Fruit fly (Drosophila melanogaster) whole organism, embryonic: ENCODE measurements around the gene Muc91C.

Experiments
- CG11504 ChIP-seq: fragments of 200-800 bp; sonication (Bioruptor generic); optimal IDR thresholded peaks from 3 replicates; lab custom pipeline; 2019; ENCODE audit warnings: missing biosample characterization, mild to moderate bottlenecking, missing genetic modification characterization, moderate library complexity
- CG12155 ChIP-seq: fragments of 200-800 bp; sonication (Bioruptor generic); optimal IDR thresholded peaks from 3 replicates; lab custom pipeline; 2016; ENCODE audit warnings: missing biosample characterization, missing genetic modification characterization
- CG13894 ChIP-seq: fragments of 200-800 bp; sonication (Bioruptor generic); optimal IDR thresholded peaks from 3 replicates; lab custom pipeline; 2018; ENCODE audit warnings: missing biosample characterization, mild to moderate bottlenecking, missing genetic modification characterization, moderate library complexity
- CG14050 ChIP-seq: fragments of 200-800 bp; sonication (Bioruptor generic); IDR thresholded peaks from 3 replicates; pipeline ENCODE4 v1.3.6; 2022; ENCODE audit warnings: missing biosample characterization, missing genetic modification characterization
- CG15601 ChIP-seq: fragments of 200-800 bp; sonication (Bioruptor generic); optimal IDR thresholded peaks from 3 replicates; lab custom pipeline; 2019; ENCODE audit warnings: missing biosample characterization, mild to moderate bottlenecking, missing genetic modification characterization, moderate library complexity
- CG2129 ChIP-seq: fragments of 200-800 bp; sonication (Bioruptor generic); IDR thresholded peaks from 2 replicates; pipeline ENCODE4 v1.3.6; 2022; ENCODE audit warnings: missing biosample characterization, missing genetic modification characterization; ENCODE audit not compliant: partially characterized antibody
- CG3726 ChIP-seq: fragments of 200-800 bp; sonication (Bioruptor generic); IDR thresholded peaks from 3 replicates; pipeline ENCODE4, ENCODE4 v1.3.6; 2022; ENCODE audit warnings: missing biosample characterization, missing genetic modification characterization
- CG4820 ChIP-seq: fragments of 200-800 bp; sonication (Bioruptor generic); optimal IDR thresholded peaks from 3 replicates; lab custom pipeline; 2016; ENCODE audit warnings: missing biosample characterization, missing genetic modification characterization
- CG7271 ChIP-seq: fragments of 200-800 bp; sonication (Bioruptor generic); optimal IDR thresholded peaks from 2 replicates; lab custom pipeline; 2018; ENCODE audit warnings: missing biosample characterization, mild to moderate bottlenecking, missing genetic modification characterization, moderate library complexity
- CG8944 ChIP-seq: fragments of 200-800 bp; sonication (Bioruptor generic); optimal IDR thresholded peaks from 3 replicates; lab custom pipeline; 2016; ENCODE audit warnings: missing biosample characterization, missing genetic modification characterization
- Drgx ChIP-seq: fragments of 200-800 bp; sonication (Bioruptor generic); IDR thresholded peaks from 2 replicates; pipeline ENCODE4 v1.3.6; 2022; ENCODE audit warnings: missing biosample characterization, missing genetic modification characterization
- Ets65A ChIP-seq: fragments of 200-800 bp; sonication (Bioruptor generic); peaks from one replicate; lab custom pipeline; 2016; ENCODE audit warnings: missing biosample characterization, missing genetic modification characterization
- HLH4C ChIP-seq: fragments of 200-800 bp; sonication (Bioruptor generic); IDR thresholded peaks from 3 replicates; pipeline ENCODE4 v1.3.6; 2022; ENCODE audit warnings: missing biosample characterization, missing genetic modification characterization; ENCODE audit not compliant: partially characterized antibody
- Hsf ChIP-seq: fragments of 200-800 bp; sonication (Bioruptor generic); optimal IDR thresholded peaks from 3 replicates; lab custom pipeline; 2016; ENCODE audit warnings: missing biosample characterization, missing genetic modification characterization
- chm ChIP-seq: fragments of 200-800 bp; sonication (Bioruptor generic); IDR thresholded peaks from 2 replicates; pipeline ENCODE4 v1.3.6; 2022; ENCODE audit warnings: missing biosample characterization, missing genetic modification characterization
- crc ChIP-seq: fragments of 200-800 bp; sonication (Bioruptor generic); optimal IDR thresholded peaks from 2 replicates; lab custom pipeline; 2016; ENCODE audit warnings: missing biosample characterization, missing genetic modification characterization
- gcm ChIP-seq: fragments of 200-800 bp; sonication (Bioruptor generic); optimal IDR thresholded peaks from 2 replicates; lab custom pipeline; 2019; ENCODE audit warnings: missing biosample characterization, mild to moderate bottlenecking, missing genetic modification characterization, moderate library complexity
- gem ChIP-seq: fragments of 200-800 bp; sonication (Bioruptor generic); optimal IDR thresholded peaks from 2 replicates; lab custom pipeline; 2019; ENCODE audit warnings: missing biosample characterization, mild to moderate bottlenecking, missing genetic modification characterization, moderate library complexity
- grn ChIP-seq: fragments of 200-800 bp; sonication (Bioruptor generic); optimal IDR thresholded peaks from 3 replicates; lab custom pipeline; 2017; ENCODE audit warnings: missing biosample characterization, missing genetic modification characterization
- lov ChIP-seq, 2 experiments: fragments of 200-800 bp in 1 of 2; fragments of >200 bp in 1 of 2; sonication (Bioruptor generic) in 1 of 2; IDR thresholded peaks in 1 of 2; optimal IDR thresholded peaks in 1 of 2; 2 replicates in 1 of 2; 3 replicates in 1 of 2; pipeline versions ENCODE4 v1.3.6 to Lab custom; 2017 to 2022; ENCODE audit warnings: missing biosample characterization in 1 of 2, missing genetic modification characterization in 1 of 2
- nom ChIP-seq: fragments of 200-800 bp; sonication (Bioruptor generic); optimal IDR thresholded peaks from 2 replicates; lab custom pipeline; 2017; ENCODE audit warnings: missing biosample characterization, missing genetic modification characterization, mild to moderate bottlenecking, moderate library complexity, missing genetic modification reagents
- row ChIP-seq: fragments of 200-800 bp; sonication (Bioruptor generic); IDR thresholded peaks from 3 replicates; pipeline ENCODE4 v1.3.6; 2022; ENCODE audit warnings: missing biosample characterization, missing genetic modification characterization
- scrt ChIP-seq: fragments of 200-800 bp; sonication (Bioruptor generic); optimal IDR thresholded peaks from 2 replicates; lab custom pipeline; 2018; ENCODE audit warnings: missing biosample characterization, mild to moderate bottlenecking, missing genetic modification characterization, moderate library complexity
- sim ChIP-seq: fragments of 200-800 bp; sonication (Bioruptor generic); IDR thresholded peaks from 2 replicates; pipeline ENCODE4 v1.3.6; 2022; ENCODE audit warnings: missing biosample characterization, missing genetic modification characterization
- vnd ChIP-seq: fragments of 200-800 bp; sonication (Bioruptor generic); IDR thresholded peaks from 3 replicates; pipeline ENCODE4 v1.3.6; 2022; ENCODE audit warnings: missing biosample characterization, missing genetic modification characterization; ENCODE audit not compliant: partially characterized antibody
- z ChIP-seq: fragments of 200-800 bp; sonication (Bioruptor generic); IDR thresholded peaks from 3 replicates; pipeline ENCODE4 v1.3.6; 2022; ENCODE audit warnings: missing biosample characterization, missing genetic modification characterization
- zf30C ChIP-seq: fragments of 200-800 bp; sonication (Bioruptor generic); optimal IDR thresholded peaks from 3 replicates; lab custom pipeline; 2018; ENCODE audit warnings: missing biosample characterization, mild to moderate bottlenecking, missing genetic modification characterization

The Muc91C gene

dm6 chr3R:18643646-18644045 lies 48.9 kb downstream of the Muc91C start:
- TF ChIP-seq lov (optimal IDR thresholded peaks at IDR 0.05; lab: Kevin White, UChicago) (no peak), lov (GFP tag; IDR thresholded peaks at IDR 0.05; lab: Robert Waterston, UW) (no peak), gem (tag; lab: Kevin White, UChicago) (no peak), Ets65A (GFP tag; lab: Kevin White, UChicago) (peak; percentile 63), z (GFP tag; lab: Robert Waterston, UW) (no peak), CG13894 (peak; percentile 95), scrt (no peak)

- TF ChIP-seq sim (GFP tag; lab: Robert Waterston, UW) = no peak
- no peak for TF ChIP-seq CG3726 (GFP tag; lab: Robert Waterston, UW)
- TF ChIP-seq Hsf (GFP tag; lab: Kevin White, UChicago) = no peak
- TF ChIP-seq z (GFP tag; lab: Robert Waterston, UW) = peak; percentile 96
- peak; percentile 95 for TF ChIP-seq CG15601
- no peak for TF ChIP-seq CG8944 (GFP tag; lab: Kevin White, UChicago)
- no peak for TF ChIP-seq zf30C (GFP tag; lab: Kevin White, UChicago)
- TF ChIP-seq crc (GFP tag; lab: Kevin White, UChicago) = no peak
- no peak for TF ChIP-seq CG12155 (GFP tag; lab: Kevin White, UChicago)
- TF ChIP-seq gcm (GFP tag; lab: Kevin White, UChicago) = no peak
- TF ChIP-seq vnd (GFP tag; lab: Robert Waterston, UW) = no peak
- no peak for TF ChIP-seq chm (GFP tag; lab: Robert Waterston, UW)
- no peak for TF ChIP-seq CG4820 (GFP tag; lab: Kevin White, UChicago)
- TF ChIP-seq CG7271 (tag; lab: Kevin White, UChicago) = no peak
- no peak for TF ChIP-seq CG2129 (GFP tag; lab: Robert Waterston, UW)
- no peak for TF ChIP-seq grn (GFP tag; lab: Kevin White, UChicago)
- TF ChIP-seq nom = peak; percentile 55
- 0 out of 3 replicates have a peak, but pooled peaks have one; percentile 22 for TF ChIP-seq HLH4C (GFP tag; lab: Robert Waterston, UW)
- no peak for TF ChIP-seq CG14050 (GFP tag; lab: Robert Waterston, UW)
Observed at dm6 chr3R:18641242-18641757, 51.2 kb downstream of the Muc91C start, which contains the start of gene CG14301. TSS of gene CG14301 (minus strand) at chr3R:18641457.

- TF ChIP-seq CG11504 (tag; lab: Kevin White, UChicago) (no peak), row (peak; percentile 28; the same call in 1 of the 3 replicates), Drgx (GFP tag; lab: Robert Waterston, UW) (peak; percentile 36; the same call in 1 of the 2 replicates)
- TF ChIP-seq, all 482 proteins: peak for 2
Observed at dm6 chr3R:18639662-18640061, 52.9 kb downstream of the Muc91C start.
